Fruit fly (Drosophila melanogaster): ENCODE data around the gene CG14937.

Gene CG14937

DNA sequence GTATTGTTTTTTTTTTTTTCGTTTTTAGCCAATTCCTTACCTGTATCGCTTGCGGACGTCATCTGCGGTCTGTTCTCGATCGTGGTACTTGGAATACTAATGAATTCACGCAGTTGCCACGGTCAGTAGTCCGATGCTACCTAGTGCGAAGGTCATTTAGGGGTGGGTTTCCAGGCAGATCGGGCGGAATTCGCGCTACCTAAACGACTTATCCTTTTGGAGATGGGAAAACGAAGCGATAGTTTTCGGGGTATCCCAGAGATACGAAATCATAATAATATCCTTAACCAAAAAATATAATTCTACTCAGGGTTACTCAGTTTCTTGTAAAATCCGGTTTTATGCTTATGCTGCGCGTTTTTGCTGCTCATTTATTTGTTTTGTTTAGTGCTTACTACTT, at the start of gene CG14937:
Gene CG14937 (minus strand): TSS at position 101 of the 400 bp plus-strand sequence.
- no peak for TF ChIP-seq rn (GFP tag; IDR thresholded peaks at IDR 0.05)
- TF ChIP-seq EcR (GFP tag; optimal IDR thresholded peaks at IDR 0.05): no peak
- TF ChIP-seq fd96Ca (GFP tag; IDR thresholded peaks at IDR 0.05): no peak
- TF ChIP-seq CG12605 (GFP tag; IDR thresholded peaks at IDR 0.05): no peak
- no peak for TF ChIP-seq CG9948 (tag; optimal IDR thresholded peaks at IDR 0.05)
- TF ChIP-seq Pif1B (GFP tag; optimal IDR thresholded peaks at IDR 0.05): no peak
- no peak for TF ChIP-seq CG10348 (GFP tag; IDR thresholded peaks at IDR 0.05)
- TF ChIP-seq D1 (tag; optimal IDR thresholded peaks at IDR 0.05): no peak
- no peak for TF ChIP-seq CG14655 (GFP tag; optimal IDR thresholded peaks at IDR 0.05)
- no peak for TF ChIP-seq CG13204 (GFP tag; optimal IDR thresholded peaks at IDR 0.05)
- TF ChIP-seq CG8301 (tag; optimal IDR thresholded peaks at IDR 0.05): no peak
- no peak for TF ChIP-seq gl (tag; optimal IDR thresholded peaks at IDR 0.05)
- TF ChIP-seq Ets98B (GFP tag; IDR thresholded peaks at IDR 0.05): no peak
- TF ChIP-seq CG17806 (tag; optimal IDR thresholded peaks at IDR 0.05): no peak

DNA sequence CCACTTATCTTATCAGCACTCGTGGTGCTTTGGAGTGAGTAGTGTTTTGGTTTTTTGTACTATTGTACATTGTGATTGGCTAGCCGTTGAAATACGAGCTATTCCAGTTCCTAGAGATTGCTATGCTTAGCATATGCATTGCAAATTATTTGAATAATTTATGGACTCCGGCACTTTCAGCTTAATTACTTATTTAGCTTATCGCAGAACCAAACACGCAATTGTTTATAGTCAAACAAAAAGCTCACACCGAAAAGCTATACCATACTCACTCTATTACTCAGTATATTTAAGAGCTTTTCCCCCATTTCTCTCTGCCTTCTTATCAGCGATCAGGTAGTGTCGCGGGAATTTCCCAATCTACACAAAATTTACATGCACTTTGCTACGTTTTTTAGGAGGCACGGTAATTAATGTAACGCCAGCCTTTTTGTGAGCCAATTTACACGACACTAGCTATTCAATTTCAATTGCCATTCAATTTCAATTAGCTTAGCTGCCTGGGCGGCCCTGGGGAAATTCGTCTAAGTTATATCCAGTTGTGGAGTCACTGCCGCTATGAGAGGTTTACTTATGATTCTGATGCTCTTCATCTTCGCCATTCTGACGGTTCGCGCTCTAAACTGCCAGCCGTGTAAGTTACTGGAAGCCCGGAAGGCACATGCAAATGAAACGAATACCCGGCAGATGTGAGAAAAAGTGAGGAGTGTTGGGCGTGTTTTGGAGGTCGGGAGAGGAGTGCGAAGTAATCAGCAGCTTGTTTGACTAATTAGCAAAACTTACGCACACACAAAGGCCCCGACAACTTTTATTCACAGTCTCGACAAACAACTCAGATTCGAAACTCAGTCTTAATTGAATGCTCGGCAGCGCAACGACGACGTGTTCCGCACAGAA, 48.7 kb upstream of the CG14937 start, which contains the start of the genes CG44008, CG14933, CG46426 and CG42486:
Gene CG44008 (minus strand): TSS at position 155 of the 897 bp plus-strand sequence.
Gene CG14933 (plus strand): TSS at position 538 of the 897 bp plus-strand sequence.
Gene CG46426 (plus strand): TSS at position 538 of the 897 bp plus-strand sequence.
Gene CG42486 (plus strand): TSS at position 847 of the 897 bp plus-strand sequence.
- TF ChIP-seq Snoo (tag; optimal IDR thresholded peaks at IDR 0.05) (no peak), CG8159 (tag; optimal IDR thresholded peaks at IDR 0.05) (no peak), CG13204 (GFP tag; optimal IDR thresholded peaks at IDR 0.05) (no peak), CG34367 (tag; optimal IDR thresholded peaks at IDR 0.05) (no peak), Pif1A (GFP tag; optimal IDR thresholded peaks at IDR 0.05) (no peak), CG12605 (GFP tag; IDR thresholded peaks at IDR 0.05) (no peak), CG32121 (GFP tag; IDR thresholded peaks at IDR 0.05) (no peak), gl (tag; optimal IDR thresholded peaks at IDR 0.05) (no peak), CG10348 (GFP tag; IDR thresholded peaks at IDR 0.05) (no peak), CG4496 (GFP tag; IDR thresholded peaks at IDR 0.05) (no peak), rn (GFP tag; IDR thresholded peaks at IDR 0.05) (no peak), Ets98B (GFP tag; IDR thresholded peaks at IDR 0.05) (no peak), CG14655 (GFP tag; optimal IDR thresholded peaks at IDR 0.05) (no peak), CG17806 (tag; optimal IDR thresholded peaks at IDR 0.05) (no peak), D1 (tag; optimal IDR thresholded peaks at IDR 0.05) (no peak), EcR (GFP tag; optimal IDR thresholded peaks at IDR 0.05) (no peak), Pif1B (GFP tag; optimal IDR thresholded peaks at IDR 0.05) (no peak), fd96Ca (GFP tag; IDR thresholded peaks at IDR 0.05) (no peak), CG8301 (tag; optimal IDR thresholded peaks at IDR 0.05) (no peak), CG15710 (tag; optimal IDR thresholded peaks at IDR 0.05) (no peak)

DNA sequence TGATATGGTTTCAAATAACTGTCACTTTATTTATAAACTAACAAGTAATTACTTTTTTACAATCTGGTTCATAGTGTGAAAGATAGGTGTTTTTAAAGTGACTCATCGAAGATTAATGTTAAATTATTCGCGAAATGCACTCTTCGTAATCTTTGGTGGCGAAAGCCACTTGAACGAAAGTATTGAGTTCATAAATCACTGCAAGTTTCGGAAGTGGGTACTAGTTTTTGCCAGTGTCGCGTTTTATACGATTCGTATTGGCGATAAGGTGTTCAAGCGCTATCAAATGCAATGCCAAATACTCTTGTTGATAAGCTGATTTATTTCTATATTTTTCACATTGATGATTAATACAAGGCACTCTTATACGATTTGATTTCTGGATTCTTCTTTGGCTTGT, 47.7 kb upstream of the CG14937 start:
- no peak for TF ChIP-seq Snoo (tag; optimal IDR thresholded peaks at IDR 0.05)
- no peak for TF ChIP-seq CG15710 (tag; optimal IDR thresholded peaks at IDR 0.05)
- no peak for TF ChIP-seq CG13204 (GFP tag; optimal IDR thresholded peaks at IDR 0.05)
- TF ChIP-seq CG34367 (tag; optimal IDR thresholded peaks at IDR 0.05): no peak
- no peak for TF ChIP-seq CG8159 (tag; optimal IDR thresholded peaks at IDR 0.05)
- TF ChIP-seq Pif1B (GFP tag; optimal IDR thresholded peaks at IDR 0.05): no peak

DNA sequence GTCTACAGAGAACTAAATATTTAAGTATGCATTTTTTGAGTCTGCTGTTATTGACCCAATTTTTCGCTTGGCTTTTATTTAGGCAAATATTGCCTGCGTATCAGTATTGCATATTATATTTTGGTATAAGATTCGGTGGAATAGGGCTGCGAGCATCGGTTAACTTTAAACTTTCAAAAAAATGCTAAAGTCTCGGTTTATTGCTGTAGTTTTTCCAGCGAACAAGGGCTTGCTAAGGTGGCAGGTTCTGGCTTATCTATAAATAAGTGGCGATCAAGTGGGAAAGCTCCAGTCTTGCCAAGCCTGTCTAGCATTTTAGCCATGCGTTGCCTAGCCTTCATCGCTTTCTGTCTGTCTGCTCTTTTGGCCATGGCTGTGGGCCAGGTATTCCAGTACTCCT, 46.5 kb upstream of the CG14937 start, which contains the start of gene CG31704:
Gene CG31704 (plus strand): TSS at position 301 of the 400 bp plus-strand sequence.
- TF ChIP-seq Snoo (tag; optimal IDR thresholded peaks at IDR 0.05): no peak
- TF ChIP-seq CG4496 (GFP tag; IDR thresholded peaks at IDR 0.05): no peak
- no peak for TF ChIP-seq CG8301 (tag; optimal IDR thresholded peaks at IDR 0.05)
- no peak for TF ChIP-seq CG14655 (GFP tag; optimal IDR thresholded peaks at IDR 0.05)
- TF ChIP-seq CG12605 (GFP tag; IDR thresholded peaks at IDR 0.05): no peak
- no peak for TF ChIP-seq gl (tag; optimal IDR thresholded peaks at IDR 0.05)
- no peak for TF ChIP-seq CG15710 (tag; optimal IDR thresholded peaks at IDR 0.05)
- TF ChIP-seq EcR (GFP tag; optimal IDR thresholded peaks at IDR 0.05): no peak
- TF ChIP-seq CG9948 (tag; optimal IDR thresholded peaks at IDR 0.05): no peak
- TF ChIP-seq CG34367 (tag; optimal IDR thresholded peaks at IDR 0.05): no peak
- TF ChIP-seq Ets98B (GFP tag; IDR thresholded peaks at IDR 0.05): no peak
- TF ChIP-seq CG10348 (GFP tag; IDR thresholded peaks at IDR 0.05): no peak

DNA sequence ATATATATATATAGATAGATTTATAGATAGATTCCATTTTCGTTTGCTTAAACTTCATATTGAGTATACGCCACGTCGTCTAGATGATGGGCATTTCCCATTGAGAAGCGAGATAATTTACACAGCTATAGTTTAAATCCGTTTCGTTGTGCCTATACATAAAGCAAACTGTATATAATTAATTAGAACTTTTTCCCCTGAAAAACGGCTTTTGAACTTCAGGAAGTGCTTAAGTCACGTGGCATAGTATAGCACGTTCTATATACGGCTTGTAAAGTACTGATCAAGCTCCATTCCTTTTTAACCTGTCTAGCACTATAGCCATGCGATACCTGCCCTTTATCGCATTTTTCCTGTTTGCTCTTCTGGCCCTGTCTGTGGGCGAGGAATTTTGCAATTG, 45.7 kb upstream of the CG14937 start, which contains the start of gene Sfp33A3:
Gene Sfp33A3 (plus strand): TSS at position 301 of the 400 bp plus-strand sequence.
- TF ChIP-seq D1 (tag; optimal IDR thresholded peaks at IDR 0.05) (no peak), Pif1B (GFP tag; optimal IDR thresholded peaks at IDR 0.05) (no peak), CG10348 (GFP tag; IDR thresholded peaks at IDR 0.05) (no peak), Pif1A (GFP tag; optimal IDR thresholded peaks at IDR 0.05) (no peak), CG17806 (tag; optimal IDR thresholded peaks at IDR 0.05) (no peak), fd96Ca (GFP tag; IDR thresholded peaks at IDR 0.05) (no peak), EcR (GFP tag; optimal IDR thresholded peaks at IDR 0.05) (no peak), rn (GFP tag; IDR thresholded peaks at IDR 0.05) (no peak)

DNA sequence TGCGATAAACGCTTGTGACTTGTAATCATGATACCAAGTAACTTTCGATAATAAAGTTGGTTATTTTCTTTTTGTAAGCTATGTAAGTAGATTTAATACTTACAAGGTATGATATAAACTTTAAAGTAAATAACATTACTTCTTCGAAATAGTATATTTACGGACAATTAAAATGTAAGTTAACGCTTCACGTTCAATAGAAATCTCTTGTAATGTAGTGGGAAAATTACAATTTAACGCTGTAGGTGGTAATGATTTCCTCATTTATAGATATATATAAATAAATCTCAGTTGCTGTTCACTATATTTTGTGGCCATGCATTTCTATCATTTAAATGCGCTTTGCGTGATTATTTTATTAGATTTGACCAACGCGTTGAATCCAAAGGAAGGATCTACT, 43.5 kb upstream of the CG14937 start, which contains the start of gene Sfp33A2:
Gene Sfp33A2 (plus strand): TSS at position 301 of the 400 bp plus-strand sequence.
- TF ChIP-seq CG14655 (GFP tag; optimal IDR thresholded peaks at IDR 0.05): no peak
- TF ChIP-seq Pif1B (GFP tag; optimal IDR thresholded peaks at IDR 0.05): no peak
- no peak for TF ChIP-seq Snoo (tag; optimal IDR thresholded peaks at IDR 0.05)
- no peak for TF ChIP-seq fd96Ca (GFP tag; IDR thresholded peaks at IDR 0.05)
- no peak for TF ChIP-seq CG15710 (tag; optimal IDR thresholded peaks at IDR 0.05)
- no peak for TF ChIP-seq rn (GFP tag; IDR thresholded peaks at IDR 0.05)
- TF ChIP-seq CG12605 (GFP tag; IDR thresholded peaks at IDR 0.05): no peak
- TF ChIP-seq D1 (tag; optimal IDR thresholded peaks at IDR 0.05): no peak
- no peak for TF ChIP-seq CG4496 (GFP tag; IDR thresholded peaks at IDR 0.05)
- TF ChIP-seq gl (tag; optimal IDR thresholded peaks at IDR 0.05): no peak
- no peak for TF ChIP-seq CG10348 (GFP tag; IDR thresholded peaks at IDR 0.05)
- no peak for TF ChIP-seq EcR (GFP tag; optimal IDR thresholded peaks at IDR 0.05)
- no peak for TF ChIP-seq CG8159 (tag; optimal IDR thresholded peaks at IDR 0.05)
- no peak for TF ChIP-seq CG8301 (tag; optimal IDR thresholded peaks at IDR 0.05)
- TF ChIP-seq CG34367 (tag; optimal IDR thresholded peaks at IDR 0.05): no peak
- no peak for TF ChIP-seq CG9948 (tag; optimal IDR thresholded peaks at IDR 0.05)
- TF ChIP-seq CG13204 (GFP tag; optimal IDR thresholded peaks at IDR 0.05): no peak
- no peak for TF ChIP-seq CG32121 (GFP tag; IDR thresholded peaks at IDR 0.05)

Measured in whole organism, pupa.